Fruit fly (Drosophila melanogaster) whole organism, embryonic: ENCODE results near the gene Cdc37.

Source experiments
- Atf6 ChIP-seq: fragments of 200-800 bp; sonication (Bioruptor generic); IDR thresholded peaks from 2 replicates; pipeline ENCODE4 v1.3.6; 2022; ENCODE audit warnings: missing biosample characterization, missing genetic modification characterization
- CG12769 ChIP-seq: fragments of 200-800 bp; sonication (Bioruptor generic); optimal IDR thresholded peaks from 2 replicates; lab custom pipeline; 2019; ENCODE audit warnings: missing biosample characterization, mild to moderate bottlenecking, missing genetic modification characterization, moderate library complexity
- CG13624 ChIP-seq: fragments of 200-800 bp; sonication (Bioruptor generic); optimal IDR thresholded peaks from 2 replicates; lab custom pipeline; 2016; ENCODE audit warnings: missing biosample characterization, missing genetic modification characterization
- CG14014 ChIP-seq: fragments of 200-800 bp; sonication (Bioruptor generic); IDR thresholded peaks from 2 replicates; pipeline ENCODE4 v1.3.6; 2022; ENCODE audit warnings: missing biosample characterization, missing genetic modification characterization
- CG15011 ChIP-seq: fragments of 200-800 bp; sonication (Bioruptor generic); optimal IDR thresholded peaks from 3 replicates; lab custom pipeline; 2018; ENCODE audit warnings: missing biosample characterization, mild to moderate bottlenecking, missing genetic modification characterization
- CG15514 ChIP-seq: fragments of 200-800 bp; sonication (Bioruptor generic); optimal IDR thresholded peaks from 3 replicates; lab custom pipeline; 2017; ENCODE audit warnings: missing biosample characterization, missing genetic modification characterization, mild to moderate bottlenecking, moderate library complexity, missing genetic modification reagents
- CG1602 ChIP-seq: fragments of 200-800 bp; sonication (Bioruptor generic); optimal IDR thresholded peaks from 3 replicates; lab custom pipeline; 2016; ENCODE audit warnings: missing biosample characterization, missing genetic modification characterization
- CG17361 ChIP-seq: fragments of 200-800 bp; sonication (Bioruptor generic); IDR thresholded peaks from 3 replicates; pipeline ENCODE4 v1.3.6; 2022; ENCODE audit warnings: missing biosample characterization, missing genetic modification characterization
- CG17385 ChIP-seq: fragments of 200-800 bp; sonication (Bioruptor generic); optimal IDR thresholded peaks from 3 replicates; lab custom pipeline; 2018; ENCODE audit warnings: missing biosample characterization, mild to moderate bottlenecking, missing genetic modification characterization
- CG3065 ChIP-seq: fragments of 200-800 bp; sonication (Bioruptor generic); optimal IDR thresholded peaks from 2 replicates; lab custom pipeline; 2016; ENCODE audit warnings: missing biosample characterization, missing genetic modification characterization
- CG32532 ChIP-seq: fragments of 200-800 bp; sonication (Bioruptor generic); IDR thresholded peaks from 2 replicates; pipeline ENCODE4 v1.3.6; 2022; ENCODE audit warnings: missing biosample characterization, missing genetic modification characterization
- CG3407 ChIP-seq: fragments of 200-800 bp; sonication (Bioruptor generic); optimal IDR thresholded peaks from 2 replicates; lab custom pipeline; 2018; ENCODE audit warnings: missing biosample characterization, mild to moderate bottlenecking, missing genetic modification characterization
- CG43689 ChIP-seq: fragments of 200-800 bp; sonication (Bioruptor generic); IDR thresholded peaks from 2 replicates; pipeline ENCODE4 v1.3.6; 2022; ENCODE audit warnings: missing biosample characterization, missing genetic modification characterization
- CG6175 ChIP-seq: fragments of 200-800 bp; sonication (Bioruptor generic); IDR thresholded peaks from 3 replicates; pipeline ENCODE4 v1.3.6; 2022; ENCODE audit warnings: missing biosample characterization, missing genetic modification characterization
- CG8944 ChIP-seq: fragments of 200-800 bp; sonication (Bioruptor generic); optimal IDR thresholded peaks from 3 replicates; lab custom pipeline; 2016; ENCODE audit warnings: missing biosample characterization, missing genetic modification characterization
- Camta ChIP-seq: fragments of 200-800 bp; sonication (Bioruptor generic); optimal IDR thresholded peaks from 2 replicates; lab custom pipeline; 2016; ENCODE audit warnings: missing biosample characterization, missing genetic modification characterization
- Dad ChIP-seq: fragments of 200-800 bp; sonication (Bioruptor generic); optimal IDR thresholded peaks from 3 replicates; lab custom pipeline; 2016; ENCODE audit warnings: missing biosample characterization, missing genetic modification characterization
- Dfd ChIP-seq, 2 experiments: fragments of >200 bp; optimal IDR thresholded peaks; 2 replicates each; lab custom pipeline; 2017; ENCODE audit warnings: missing biosample characterization in 2 of 2, missing genetic modification characterization in 2 of 2
- Doc3 ChIP-seq: fragments of 200-800 bp; sonication (Bioruptor generic); IDR thresholded peaks from 3 replicates; pipeline ENCODE4 v1.3.6; 2022; ENCODE audit warnings: missing biosample characterization, missing genetic modification characterization; ENCODE audit not compliant: partially characterized antibody
- E2f2 ChIP-seq: fragments of 200-800 bp; sonication (Bioruptor generic); IDR thresholded peaks from 2 replicates; pipeline ENCODE4 v1.3.6; 2022; ENCODE audit warnings: missing biosample characterization, missing genetic modification characterization
- ERR ChIP-seq: fragments of 200-800 bp; sonication (Bioruptor generic); optimal IDR thresholded peaks from 2 replicates; lab custom pipeline; 2016; ENCODE audit warnings: missing biosample characterization, missing genetic modification characterization
- Ets97D ChIP-seq: fragments of 200-800 bp; sonication (Bioruptor generic); optimal IDR thresholded peaks from 3 replicates; lab custom pipeline; 2016; ENCODE audit warnings: missing biosample characterization, missing genetic modification characterization
- Fer3 ChIP-seq: fragments of 200-800 bp; sonication (Bioruptor generic); optimal IDR thresholded peaks from 2 replicates; lab custom pipeline; 2018; ENCODE audit warnings: missing biosample characterization, mild to moderate bottlenecking, missing genetic modification characterization, moderate library complexity
- Hmr ChIP-seq: fragments of 200-800 bp; sonication (Bioruptor generic); optimal IDR thresholded peaks from 3 replicates; lab custom pipeline; 2017; ENCODE audit warnings: mild to moderate bottlenecking, missing biosample characterization, missing genetic modification reagents, missing genetic modification characterization
- MBD-R2 ChIP-seq: fragments of 200-800 bp; sonication (Bioruptor generic); IDR thresholded peaks from 2 replicates; pipeline ENCODE4 v1.3.6; 2022; ENCODE audit warnings: missing biosample characterization, missing genetic modification characterization
- MESR4 ChIP-seq: fragments of 200-800 bp; sonication (Bioruptor generic); optimal IDR thresholded peaks from 2 replicates; lab custom pipeline; 2018; ENCODE audit warnings: missing biosample characterization, mild to moderate bottlenecking, missing genetic modification characterization, moderate library complexity
- Max ChIP-seq: fragments of 200-800 bp; sonication (Bioruptor generic); optimal IDR thresholded peaks from 2 replicates; lab custom pipeline; 2016; ENCODE audit warnings: missing biosample characterization, mild to moderate bottlenecking, missing genetic modification characterization
- NK7.1 ChIP-seq: fragments of 200-800 bp; sonication (Bioruptor generic); optimal IDR thresholded peaks from 3 replicates; lab custom pipeline; 2016; ENCODE audit warnings: missing biosample characterization, missing genetic modification characterization
- Vsx1 ChIP-seq: fragments of 200-800 bp; sonication (Bioruptor generic); optimal IDR thresholded peaks from 2 replicates; lab custom pipeline; 2017; ENCODE audit warnings: missing biosample characterization, mild to moderate bottlenecking, missing genetic modification characterization, missing genetic modification reagents
- abd-A ChIP-seq: fragments of 200-800 bp; sonication (Bioruptor generic); optimal IDR thresholded peaks from 3 replicates; lab custom pipeline; 2019; ENCODE audit warnings: missing biosample characterization, mild to moderate bottlenecking, missing genetic modification characterization, moderate library complexity
- az2 ChIP-seq: fragments of 200-800 bp; sonication (Bioruptor generic); optimal IDR thresholded peaks from 3 replicates; lab custom pipeline; 2016; ENCODE audit warnings: missing biosample characterization, missing genetic modification characterization
- bsh ChIP-seq, 2 experiments: fragments of 200-800 bp; sonication (Bioruptor generic); optimal IDR thresholded peaks; 2 replicates each; lab custom pipeline; 2017 to 2018; ENCODE audit warnings: mild to moderate bottlenecking in 2 of 2, missing biosample characterization in 2 of 2, missing genetic modification characterization in 2 of 2, moderate library complexity in 1 of 2
- dan ChIP-seq: fragments of 200-800 bp; sonication (Bioruptor generic); IDR thresholded peaks from 2 replicates; pipeline ENCODE4 v1.3.6; 2022; ENCODE audit warnings: missing biosample characterization, missing genetic modification characterization
- en ChIP-seq: fragments of 200-800 bp; sonication (Bioruptor generic); optimal IDR thresholded peaks from 2 replicates; lab custom pipeline; 2016; ENCODE audit warnings: missing biosample characterization, missing genetic modification characterization
- gsb ChIP-seq: fragments of 200-800 bp; sonication (Bioruptor generic); IDR thresholded peaks from 2 replicates; pipeline ENCODE4 v1.3.6; 2022; ENCODE audit warnings: missing biosample characterization, missing genetic modification characterization
- knrl ChIP-seq: fragments of 200-800 bp; sonication (Bioruptor generic); IDR thresholded peaks from 3 replicates; pipeline ENCODE4 v1.3.6; 2022; ENCODE audit warnings: missing biosample characterization, missing genetic modification characterization; ENCODE audit not compliant: partially characterized antibody
- lov ChIP-seq, 2 experiments: fragments of 200-800 bp in 1 of 2; fragments of >200 bp in 1 of 2; sonication (Bioruptor generic) in 1 of 2; IDR thresholded peaks in 1 of 2; optimal IDR thresholded peaks in 1 of 2; 2 replicates in 1 of 2; 3 replicates in 1 of 2; pipeline versions ENCODE4 v1.3.6 to Lab custom; 2017 to 2022; ENCODE audit warnings: missing biosample characterization in 1 of 2, missing genetic modification characterization in 1 of 2
- maf-S ChIP-seq: fragments of 200-800 bp; sonication (Bioruptor generic); optimal IDR thresholded peaks from 2 replicates; lab custom pipeline; 2016; ENCODE audit warnings: missing biosample characterization, missing genetic modification characterization
- mirr ChIP-seq: fragments of 200-800 bp; sonication (Bioruptor generic); optimal IDR thresholded peaks from 3 replicates; lab custom pipeline; 2018; ENCODE audit warnings: missing biosample characterization, mild to moderate bottlenecking, missing genetic modification characterization
- nom ChIP-seq: fragments of 200-800 bp; sonication (Bioruptor generic); optimal IDR thresholded peaks from 2 replicates; lab custom pipeline; 2017; ENCODE audit warnings: missing biosample characterization, missing genetic modification characterization, mild to moderate bottlenecking, moderate library complexity, missing genetic modification reagents
- oc ChIP-seq: fragments of 200-800 bp; sonication (Bioruptor generic); optimal IDR thresholded peaks from 2 replicates; lab custom pipeline; 2018; ENCODE audit warnings: missing biosample characterization, mild to moderate bottlenecking, missing genetic modification characterization, moderate library complexity
- odd ChIP-seq: fragments of 200-800 bp; sonication (Bioruptor generic); optimal IDR thresholded peaks from 2 replicates; lab custom pipeline; 2017; ENCODE audit warnings: missing biosample characterization, mild to moderate bottlenecking, missing genetic modification characterization
- pzg ChIP-seq: fragments of 200-800 bp; sonication (Bioruptor generic); optimal IDR thresholded peaks from 3 replicates; lab custom pipeline; 2018; ENCODE audit warnings: missing biosample characterization, mild to moderate bottlenecking, missing genetic modification characterization, moderate library complexity
- tap ChIP-seq: fragments of 200-800 bp; optimal IDR thresholded peaks from 3 replicates; lab custom pipeline; 2019; ENCODE audit warnings: missing biosample characterization, mild to moderate bottlenecking, missing genetic modification characterization, moderate library complexity
- tin ChIP-seq: fragments of 200-800 bp; sonication (Bioruptor generic); optimal IDR thresholded peaks from 3 replicates; lab custom pipeline; 2016; ENCODE audit warnings: missing biosample characterization, missing genetic modification characterization
- ttk ChIP-seq: fragments of 200-800 bp; sonication (Bioruptor generic); IDR thresholded peaks from 2 replicates; pipeline ENCODE4 v2.1.2; 2022; ENCODE audit warnings: missing biosample characterization, missing genetic modification characterization
- vvl ChIP-seq: fragments of 200-800 bp; sonication (Bioruptor generic); IDR thresholded peaks from 2 replicates; pipeline ENCODE4 v1.3.6; 2022; ENCODE audit warnings: missing biosample characterization, missing genetic modification characterization
- wor ChIP-seq: fragments of 200-800 bp; sonication (Bioruptor generic); IDR thresholded peaks from 2 replicates; pipeline ENCODE4 v1.3.6; 2022; ENCODE audit warnings: missing biosample characterization, missing genetic modification characterization
- z ChIP-seq: fragments of 200-800 bp; sonication (Bioruptor generic); IDR thresholded peaks from 3 replicates; pipeline ENCODE4 v1.3.6; 2022; ENCODE audit warnings: missing biosample characterization, missing genetic modification characterization
- zen ChIP-seq: fragments of 200-800 bp; sonication (Bioruptor generic); optimal IDR thresholded peaks from 3 replicates; lab custom pipeline; 2018; ENCODE audit warnings: missing biosample characterization, mild to moderate bottlenecking, missing genetic modification characterization, moderate library complexity
- zf30C ChIP-seq: fragments of 200-800 bp; sonication (Bioruptor generic); optimal IDR thresholded peaks from 3 replicates; lab custom pipeline; 2018; ENCODE audit warnings: missing biosample characterization, mild to moderate bottlenecking, missing genetic modification characterization
- zfh2 ChIP-seq: fragments of 200-800 bp; sonication (Bioruptor generic); optimal IDR thresholded peaks from 2 replicates; lab custom pipeline; 2016; ENCODE audit warnings: missing biosample characterization, missing genetic modification characterization

Cdc37 gene

DNA sequence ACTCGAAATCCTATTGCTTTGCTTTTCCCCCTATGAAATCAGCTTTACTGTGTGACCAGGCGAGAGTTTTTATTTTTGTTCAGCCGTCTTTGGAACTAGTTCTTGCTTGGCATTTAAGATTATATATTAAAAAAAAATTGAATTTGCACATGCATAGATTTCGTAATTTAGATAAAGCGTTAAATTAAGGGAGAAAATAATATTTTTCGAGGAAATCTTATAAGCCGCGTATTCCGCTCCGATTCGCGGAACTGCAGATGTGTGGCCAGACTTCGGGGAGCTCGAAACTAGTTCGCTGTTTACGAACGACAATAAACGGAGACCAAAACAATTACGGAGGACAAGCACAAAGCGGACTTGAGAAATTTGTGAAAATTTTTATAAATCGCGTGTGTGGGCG, 7.6 kb downstream of the Cdc37 start, which contains the start of the genes JTBR and CG42676 (continued):
- TF ChIP-seq abd-A (tag; lab: Kevin White, UChicago), result no peak
- TF ChIP-seq CG12769 (tag; lab: Kevin White, UChicago), result no peak
- no peak for TF ChIP-seq wor (GFP tag; lab: Robert Waterston, UW)
- no peak for TF ChIP-seq z (GFP tag; lab: Robert Waterston, UW)
- TF ChIP-seq Camta (GFP tag; lab: Kevin White, UChicago), result no peak
- TF ChIP-seq CG1602 (GFP tag; lab: Kevin White, UChicago), result no peak
- no peak for TF ChIP-seq Dad
- peak; percentile 33 for TF ChIP-seq Max (GFP tag; lab: Kevin White, UChicago)
- TF ChIP-seq Hmr (GFP tag; lab: Kevin White, UChicago), result no peak
- TF ChIP-seq Vsx1 (GFP tag; lab: Kevin White, UChicago), result no peak
- no peak for TF ChIP-seq NK7.1 (GFP tag; lab: Kevin White, UChicago)
- TF ChIP-seq Ets97D (GFP tag; lab: Kevin White, UChicago), result peak; percentile 31
- TF ChIP-seq mirr (GFP tag; lab: Kevin White, UChicago), result no peak
- peak; percentile 100 for TF ChIP-seq CG15514
- TF ChIP-seq CG15011 (GFP tag; lab: Kevin White, UChicago), result no peak
- no peak for TF ChIP-seq CG17385 (GFP tag; lab: Kevin White, UChicago)
- no peak for TF ChIP-seq Doc3 (GFP tag; lab: Robert Waterston, UW)
- TF ChIP-seq CG6175 (GFP tag; lab: Robert Waterston, UW), result no peak
- no peak for TF ChIP-seq zf30C (GFP tag; lab: Kevin White, UChicago)
- TF ChIP-seq ttk, result no peak
- TF ChIP-seq CG8944 (GFP tag; lab: Kevin White, UChicago), result no peak
- TF ChIP-seq MESR4 (GFP tag; lab: Kevin White, UChicago), result peak; percentile 16
- no peak for TF ChIP-seq lov (optimal IDR thresholded peaks at IDR 0.05; lab: Kevin White, UChicago)
- TF ChIP-seq lov (GFP tag; IDR thresholded peaks at IDR 0.05; lab: Robert Waterston, UW), result no peak
- TF ChIP-seq CG14014 (GFP tag; lab: Robert Waterston, UW), result no peak
- no peak; the same call in 2 of the 3 replicates for TF ChIP-seq CG17361 (GFP tag; lab: Robert Waterston, UW)
- TF ChIP-seq CG13624 (GFP tag; lab: Kevin White, UChicago), result peak; percentile 1
- no peak for TF ChIP-seq nom
- no peak for TF ChIP-seq en (GFP tag; lab: Kevin White, UChicago)
- TF ChIP-seq CG32532 (GFP tag; lab: Robert Waterston, UW), result no peak
- TF ChIP-seq bsh (GFP tag; optimal IDR thresholded peaks at IDR 0.05; lab: Kevin White, UChicago), result no peak
- TF ChIP-seq Fer3, result no peak
- no peak for TF ChIP-seq tap
- TF ChIP-seq E2f2 (GFP tag; lab: Robert Waterston, UW), result no peak
- TF ChIP-seq tin (GFP tag; lab: Kevin White, UChicago), result no peak
- TF ChIP-seq CG3407 (GFP tag; lab: Kevin White, UChicago), result no peak
- no peak for TF ChIP-seq maf-S
- TF ChIP-seq odd (GFP tag; lab: Kevin White, UChicago), result no peak
- no peak for TF ChIP-seq gsb (GFP tag; lab: Robert Waterston, UW)
- TF ChIP-seq CG3065 (GFP tag; lab: Kevin White, UChicago), result no peak
- no peak for TF ChIP-seq Atf6 (GFP tag; lab: Robert Waterston, UW)
- TF ChIP-seq knrl, result peak; percentile 71
- no peak for TF ChIP-seq ERR (GFP tag; lab: Kevin White, UChicago)
- TF ChIP-seq Dfd (GFP tag; optimal IDR thresholded peaks at IDR 0.05; lab: Kevin White, UChicago), result no peak
- TF ChIP-seq zfh2, result no peak
- peak; percentile 14 for TF ChIP-seq zen (tag; lab: Kevin White, UChicago)
- no peak for TF ChIP-seq vvl (GFP tag; lab: Robert Waterston, UW)
- peak; percentile 82; the same call in 1 of the 2 replicates for TF ChIP-seq MBD-R2 (GFP tag; lab: Robert Waterston, UW)
- no peak for TF ChIP-seq oc (tag; lab: Kevin White, UChicago)
- TF ChIP-seq az2 (GFP tag; lab: Kevin White, UChicago), result no peak
- no peak for TF ChIP-seq CG43689 (GFP tag; lab: Robert Waterston, UW)
- TF ChIP-seq dan (GFP tag; lab: Robert Waterston, UW), result no peak
- peak; percentile 65 for TF ChIP-seq pzg
